Fruit fly (Drosophila melanogaster) Kc167 (cell line): Measurements from ENCODE around the gene CG18273.

ENCODE experiments used
- Sin3A ChIP-seq: fragments of >200 bp; optimal IDR thresholded peaks from 2 replicates; lab custom pipeline; 2018; ENCODE audit warnings: missing external identifiers
- h ChIP-seq: fragments of >200 bp; optimal IDR thresholded peaks from 3 replicates; lab custom pipeline; 2018; ENCODE audit warnings: missing external identifiers
- insv ChIP-seq: fragments of >200 bp; optimal IDR thresholded peaks from 3 replicates; lab custom pipeline; 2018; ENCODE audit warnings: missing external identifiers
- psq ChIP-seq: fragments of >200 bp; optimal IDR thresholded peaks from 2 replicates; lab custom pipeline; 2017; ENCODE audit warnings: missing external identifiers

dm6 chrX:515676-516075 lies 28.3 kb upstream of the CG18273 start:
- no peak for TF ChIP-seq psq (lab: Kevin White, UChicago)
- TF ChIP-seq h (lab: Kevin White, UChicago) = no peak
- TF ChIP-seq insv (lab: Kevin White, UChicago) = no peak
- TF ChIP-seq Sin3A (lab: Kevin White, UChicago) = no peak
